Fruit fly (Drosophila melanogaster) whole organism, embryonic: ENCODE data around the gene Agpat3.
A peak's percentile ranks its signal among the peaks of the same experiment; 100 is the strongest.

Source experiments
- Antp ChIP-seq: fragments of 200-800 bp; sonication (Bioruptor generic); optimal IDR thresholded peaks from 3 replicates; lab custom pipeline; 2016; ENCODE audit warnings: missing biosample characterization, missing genetic modification characterization
- CG10274 ChIP-seq: fragments of 200-800 bp; sonication (Bioruptor generic); optimal IDR thresholded peaks from 3 replicates; lab custom pipeline; 2017; ENCODE audit warnings: missing biosample characterization, mild to moderate bottlenecking, missing genetic modification characterization
- CG10321 ChIP-seq: fragments of 200-800 bp; sonication (Bioruptor generic); IDR thresholded peaks from 2 replicates; pipeline ENCODE4 v1.3.6; 2022; ENCODE audit warnings: missing biosample characterization, missing genetic modification characterization
- CG10431 ChIP-seq: fragments of 200-800 bp; sonication (Bioruptor generic); optimal IDR thresholded peaks from 3 replicates; lab custom pipeline; 2018; ENCODE audit warnings: missing biosample characterization, mild to moderate bottlenecking, missing genetic modification characterization
- CG11085 ChIP-seq: fragments of 200-800 bp; sonication (Bioruptor generic); IDR thresholded peaks from 2 replicates; pipeline ENCODE4 v1.3.6; 2022; ENCODE audit warnings: missing biosample characterization, missing genetic modification characterization
- CG12071 ChIP-seq: fragments of 200-800 bp; sonication (Bioruptor generic); optimal IDR thresholded peaks from 3 replicates; lab custom pipeline; 2018; ENCODE audit warnings: missing biosample characterization, mild to moderate bottlenecking, missing genetic modification characterization
- CG12219 ChIP-seq: fragments of 200-800 bp; sonication (Bioruptor generic); optimal IDR thresholded peaks from 3 replicates; lab custom pipeline; 2018; ENCODE audit warnings: missing biosample characterization, mild to moderate bottlenecking, missing genetic modification characterization
- CG1233 ChIP-seq: fragments of 200-800 bp; sonication (Bioruptor generic); optimal IDR thresholded peaks from 4 replicates; lab custom pipeline; 2018; ENCODE audit warnings: missing biosample characterization, mild to moderate bottlenecking, missing genetic modification characterization
- CG13424 ChIP-seq: fragments of 200-800 bp; sonication (Bioruptor generic); optimal IDR thresholded peaks from 2 replicates; lab custom pipeline; 2019; ENCODE audit warnings: missing biosample characterization, mild to moderate bottlenecking, missing genetic modification characterization, moderate library complexity
- CG14965 ChIP-seq: fragments of 200-800 bp; sonication (Bioruptor generic); optimal IDR thresholded peaks from 2 replicates; lab custom pipeline; 2016; ENCODE audit warnings: missing biosample characterization, missing genetic modification characterization, borderline replicate concordance
- CG1529 ChIP-seq: fragments of 200-800 bp; sonication (Bioruptor generic); optimal IDR thresholded peaks from 3 replicates; lab custom pipeline; 2018; ENCODE audit warnings: missing biosample characterization, missing genetic modification characterization
- CG1602 ChIP-seq: fragments of 200-800 bp; sonication (Bioruptor generic); optimal IDR thresholded peaks from 3 replicates; lab custom pipeline; 2016; ENCODE audit warnings: missing biosample characterization, missing genetic modification characterization
- CG1832 ChIP-seq: fragments of 200-800 bp; sonication (Bioruptor generic); optimal IDR thresholded peaks from 2 replicates; lab custom pipeline; 2017; ENCODE audit warnings: missing biosample characterization, mild to moderate bottlenecking, missing genetic modification characterization, inconsistent platforms
- CG33557 ChIP-seq: fragments of 200-800 bp; sonication (Bioruptor generic); optimal IDR thresholded peaks from 2 replicates; lab custom pipeline; 2019; ENCODE audit warnings: missing biosample characterization, mild to moderate bottlenecking, missing genetic modification characterization, moderate library complexity
- CG4328 ChIP-seq: fragments of 200-800 bp; sonication (Bioruptor generic); optimal IDR thresholded peaks from 3 replicates; lab custom pipeline; 2017; ENCODE audit warnings: missing biosample characterization, missing genetic modification reagents, missing genetic modification characterization
- CG4424 ChIP-seq: fragments of 200-800 bp; sonication (Bioruptor generic); optimal IDR thresholded peaks from 3 replicates; lab custom pipeline; 2016; ENCODE audit warnings: missing biosample characterization, missing genetic modification characterization
- CG5180 ChIP-seq: fragments of 200-800 bp; sonication (Bioruptor generic); optimal IDR thresholded peaks from 3 replicates; lab custom pipeline; 2017; ENCODE audit warnings: missing biosample characterization, missing genetic modification characterization, mild to moderate bottlenecking, moderate library complexity, missing genetic modification reagents
- CG5953 ChIP-seq: fragments of 200-800 bp; sonication (Bioruptor generic); IDR thresholded peaks from 2 replicates; pipeline ENCODE4 v1.3.6; 2022; ENCODE audit warnings: missing biosample characterization, missing genetic modification characterization
- CG7357 ChIP-seq: fragments of 200-800 bp; sonication (Bioruptor generic); IDR thresholded peaks from 3 replicates; pipeline ENCODE4 v1.3.6; 2022; ENCODE audit warnings: missing biosample characterization, missing genetic modification characterization
- CG7839 ChIP-seq: fragments of 200-800 bp; sonication (Bioruptor generic); optimal IDR thresholded peaks from 3 replicates; lab custom pipeline; 2018; ENCODE audit warnings: missing biosample characterization, mild to moderate bottlenecking, missing genetic modification characterization, moderate library complexity
- CG9932 ChIP-seq: fragments of 200-800 bp; sonication (Bioruptor generic); IDR thresholded peaks from 2 replicates; pipeline ENCODE4 v1.3.6; 2022; ENCODE audit warnings: missing biosample characterization, missing genetic modification characterization
- Dad ChIP-seq: fragments of 200-800 bp; sonication (Bioruptor generic); optimal IDR thresholded peaks from 3 replicates; lab custom pipeline; 2016; ENCODE audit warnings: missing biosample characterization, missing genetic modification characterization
- Eip74EF ChIP-seq, 2 experiments: fragments of 200-800 bp in 1 of 2; fragments of >200 bp in 1 of 2; sonication (Bioruptor generic) in 1 of 2; optimal IDR thresholded peaks; 2 replicates each; lab custom pipeline; 2017 to 2019; ENCODE audit warnings: missing biosample characterization in 2 of 2, missing genetic modification characterization in 2 of 2, mild to moderate bottlenecking in 1 of 2, moderate library complexity in 1 of 2
- Ets97D ChIP-seq: fragments of 200-800 bp; sonication (Bioruptor generic); optimal IDR thresholded peaks from 3 replicates; lab custom pipeline; 2016; ENCODE audit warnings: missing biosample characterization, missing genetic modification characterization
- Fer2 ChIP-seq: fragments of 200-800 bp; sonication (Bioruptor generic); optimal IDR thresholded peaks from 2 replicates; lab custom pipeline; 2018; ENCODE audit warnings: missing biosample characterization, mild to moderate bottlenecking, missing genetic modification characterization, moderate library complexity
- Hmx ChIP-seq: fragments of 200-800 bp; sonication (Bioruptor generic); optimal IDR thresholded peaks from 2 replicates; lab custom pipeline; 2016; ENCODE audit warnings: missing biosample characterization, missing genetic modification characterization
- Jarid2 ChIP-seq: fragments of 200-800 bp; sonication (Bioruptor generic); optimal IDR thresholded peaks from 3 replicates; lab custom pipeline; 2017; ENCODE audit warnings: mild to moderate bottlenecking, missing biosample characterization, missing genetic modification reagents, missing genetic modification characterization
- Ptx1 ChIP-seq: fragments of 200-800 bp; sonication (Bioruptor generic); IDR thresholded peaks from 2 replicates; pipeline ENCODE4 v1.3.6; 2022; ENCODE audit warnings: missing biosample characterization, missing genetic modification characterization
- Rx ChIP-seq: fragments of 200-800 bp; sonication (Bioruptor generic); IDR thresholded peaks from 2 replicates; pipeline ENCODE4 v1.3.6; 2022; ENCODE audit warnings: missing biosample characterization, missing genetic modification characterization
- Sox102F ChIP-seq: fragments of 200-800 bp; sonication (Bioruptor generic); optimal IDR thresholded peaks from 2 replicates; lab custom pipeline; 2018; ENCODE audit warnings: missing biosample characterization, mild to moderate bottlenecking, missing genetic modification characterization, moderate library complexity
- Sry-δ ChIP-seq: fragments of 200-800 bp; sonication (Bioruptor generic); optimal IDR thresholded peaks from 2 replicates; lab custom pipeline; 2016; ENCODE audit warnings: missing biosample characterization, missing genetic modification characterization
- Stat92E ChIP-seq, 3 experiments: fragments of >200 bp in 2 of 3; fragments of 200-800 bp in 1 of 3; sonication (Bioruptor generic) in 1 of 3; optimal IDR thresholded peaks; 2 replicates each; lab custom pipeline; 2017 to 2019; ENCODE audit warnings: missing biosample characterization in 3 of 3, missing genetic modification characterization in 3 of 3, mild to moderate bottlenecking in 1 of 3, moderate library complexity in 1 of 3
- Xrp1 ChIP-seq: fragments of 200-800 bp; sonication (Bioruptor generic); IDR thresholded peaks from 2 replicates; pipeline ENCODE4 v1.3.6; 2022; ENCODE audit warnings: missing biosample characterization, missing genetic modification characterization
- ato ChIP-seq: fragments of 200-800 bp; sonication (Bioruptor generic); IDR thresholded peaks from 2 replicates; pipeline ENCODE4 v1.3.6; 2022; ENCODE audit warnings: missing biosample characterization, missing genetic modification characterization; ENCODE audit not compliant: partially characterized antibody
- br ChIP-seq: fragments of >200 bp; optimal IDR thresholded peaks from 2 replicates; lab custom pipeline; 2017
- chm ChIP-seq: fragments of 200-800 bp; sonication (Bioruptor generic); IDR thresholded peaks from 2 replicates; pipeline ENCODE4 v1.3.6; 2022; ENCODE audit warnings: missing biosample characterization, missing genetic modification characterization
- dysf ChIP-seq: fragments of 200-800 bp; sonication (Bioruptor generic); IDR thresholded peaks from 3 replicates; pipeline ENCODE4 v1.3.6; 2022; ENCODE audit warnings: missing biosample characterization, missing genetic modification characterization
- gcm ChIP-seq: fragments of 200-800 bp; sonication (Bioruptor generic); optimal IDR thresholded peaks from 2 replicates; lab custom pipeline; 2019; ENCODE audit warnings: missing biosample characterization, mild to moderate bottlenecking, missing genetic modification characterization, moderate library complexity
- ham ChIP-seq: fragments of 200-800 bp; sonication (Bioruptor generic); IDR thresholded peaks from 2 replicates; pipeline ENCODE4 v1.3.6; 2022; ENCODE audit warnings: missing biosample characterization, missing genetic modification characterization
- hkb ChIP-seq, 2 experiments: fragments of 200-800 bp in 1 of 2; fragments of >200 bp in 1 of 2; sonication (Bioruptor generic) in 1 of 2; IDR thresholded peaks in 1 of 2; optimal IDR thresholded peaks in 1 of 2; 2 replicates each; pipeline versions ENCODE4 v1.3.6 to Lab custom; 2017 to 2022; ENCODE audit warnings: missing biosample characterization in 1 of 2, missing genetic modification characterization in 1 of 2
- lab ChIP-seq: fragments of 200-800 bp; sonication (Bioruptor generic); optimal IDR thresholded peaks from 3 replicates; lab custom pipeline; 2017; ENCODE audit warnings: missing biosample characterization, missing genetic modification characterization, mild to moderate bottlenecking, moderate library complexity, missing genetic modification reagents
- lola ChIP-seq, 3 experiments: fragments of >200 bp in 2 of 3; fragments of 200-800 bp in 1 of 3; sonication (Bioruptor generic) in 1 of 3; optimal IDR thresholded peaks; 2 replicates each; lab custom pipeline; 2017 to 2019; ENCODE audit warnings: missing biosample characterization in 3 of 3, missing genetic modification characterization in 3 of 3, mild to moderate bottlenecking in 1 of 3, moderate library complexity in 1 of 3
- mirr ChIP-seq: fragments of 200-800 bp; sonication (Bioruptor generic); optimal IDR thresholded peaks from 3 replicates; lab custom pipeline; 2018; ENCODE audit warnings: missing biosample characterization, mild to moderate bottlenecking, missing genetic modification characterization
- peb ChIP-seq: fragments of 200-800 bp; sonication (Bioruptor generic); IDR thresholded peaks from 2 replicates; pipeline ENCODE4 v1.3.6; 2022; ENCODE audit warnings: missing biosample characterization, missing genetic modification characterization
- pum ChIP-seq: fragments of 200-800 bp; sonication (Bioruptor generic); optimal IDR thresholded peaks from 2 replicates; lab custom pipeline; 2016; ENCODE audit warnings: missing biosample characterization, missing genetic modification characterization
- repo ChIP-seq: fragments of 200-800 bp; sonication (Bioruptor generic); optimal IDR thresholded peaks from 2 replicates; lab custom pipeline; 2016; ENCODE audit warnings: missing biosample characterization, missing genetic modification characterization
- stwl ChIP-seq: fragments of 200-800 bp; sonication (Bioruptor generic); optimal IDR thresholded peaks from 3 replicates; lab custom pipeline; 2018; ENCODE audit warnings: missing biosample characterization, mild to moderate bottlenecking, missing genetic modification characterization, moderate library complexity
- ttk ChIP-seq: fragments of 200-800 bp; sonication (Bioruptor generic); IDR thresholded peaks from 2 replicates; pipeline ENCODE4 v2.1.2; 2022; ENCODE audit warnings: missing biosample characterization, missing genetic modification characterization
- unc-4 ChIP-seq: fragments of 200-800 bp; sonication (Bioruptor generic); IDR thresholded peaks from 2 replicates; pipeline ENCODE4 v1.3.6; 2022; ENCODE audit warnings: missing biosample characterization, missing genetic modification characterization; ENCODE audit not compliant: partially characterized antibody

The Agpat3 gene

dm6 chr3L:16380770-16381169, 5.0 kb downstream of the Agpat3 start (continued):
- TF ChIP-seq lab (GFP tag; lab: Kevin White, UChicago), result peak; percentile 88
- peak; percentile 14; the same call in 1 of the 2 replicates for TF ChIP-seq chm (GFP tag; lab: Robert Waterston, UW)
- TF ChIP-seq Xrp1 (GFP tag; lab: Robert Waterston, UW), result peak; percentile 51; the same call in 1 of the 2 replicates
- TF ChIP-seq Antp (GFP tag; lab: Kevin White, UChicago), result peak; percentile 55
- no peak for TF ChIP-seq Stat92E (GFP tag; optimal IDR thresholded peaks at IDR 0.05; lab: Kevin White, UChicago)
- peak; percentile 65 for TF ChIP-seq CG12219 (GFP tag; lab: Kevin White, UChicago)
- TF ChIP-seq pum (GFP tag; lab: Kevin White, UChicago), result peak; percentile 64
- TF ChIP-seq gcm (GFP tag; lab: Kevin White, UChicago), result peak; percentile 59
- TF ChIP-seq dysf, result peak; percentile 76; the same call in 1 of the 3 replicates
- TF ChIP-seq ttk (GFP tag; lab: Robert Waterston, UW), result 0 out of 2 replicates have a peak, but pooled peaks have one; percentile 44
- TF ChIP-seq CG4424, result peak; percentile 52
- no peak for TF ChIP-seq br (lab: Kevin White, UChicago)
- TF ChIP-seq unc-4 (GFP tag; lab: Robert Waterston, UW), result no peak
- no peak for TF ChIP-seq CG10431 (GFP tag; lab: Kevin White, UChicago)
- peak; percentile 78 for TF ChIP-seq CG7839 (tag; lab: Kevin White, UChicago)
- TF ChIP-seq Rx (GFP tag; lab: Robert Waterston, UW), result no peak
- no peak for TF ChIP-seq mirr
- peak in 1 of 3 experiments; percentile 59 for TF ChIP-seq lola (GFP tag; optimal IDR thresholded peaks at IDR 0.05; lab: Kevin White, UChicago)
- TF ChIP-seq CG9932 (GFP tag; lab: Robert Waterston, UW), result peak; percentile 79
- peak; percentile 58 for TF ChIP-seq CG4328 (GFP tag; lab: Kevin White, UChicago)
- no peak for TF ChIP-seq CG5953 (GFP tag; lab: Robert Waterston, UW)
- peak; percentile 53 for TF ChIP-seq CG11085 (GFP tag; lab: Robert Waterston, UW)
- no peak for TF ChIP-seq stwl (tag; lab: Kevin White, UChicago)
- TF ChIP-seq Ets97D (GFP tag; lab: Kevin White, UChicago), result no peak
- TF ChIP-seq Sry-δ, result no peak
- peak; percentile 61 for TF ChIP-seq CG33557
- TF ChIP-seq CG1529 (GFP tag; lab: Kevin White, UChicago), result peak; percentile 34
- peak; percentile 79 for TF ChIP-seq CG13424
- TF ChIP-seq Sox102F, result no peak
- peak in 1 of 2 experiments; percentile 80 for TF ChIP-seq Eip74EF (GFP tag; optimal IDR thresholded peaks at IDR 0.05; lab: Kevin White, UChicago)
- no peak for TF ChIP-seq CG1832 (GFP tag; lab: Kevin White, UChicago)
- TF ChIP-seq ham (GFP tag; lab: Robert Waterston, UW), result no peak
- TF ChIP-seq CG14965, result no peak
- TF ChIP-seq Fer2, result peak; percentile 64
- TF ChIP-seq Hmx (GFP tag; lab: Kevin White, UChicago), result peak; percentile 5
- TF ChIP-seq CG10321 (GFP tag; lab: Robert Waterston, UW), result no peak
- no peak for TF ChIP-seq Dad (GFP tag; lab: Kevin White, UChicago)
- TF ChIP-seq CG5180 (GFP tag; lab: Kevin White, UChicago), result peak; percentile 30
- TF ChIP-seq CG1602 (GFP tag; lab: Kevin White, UChicago), result peak; percentile 43
- no peak for TF ChIP-seq hkb (optimal IDR thresholded peaks at IDR 0.05; lab: Kevin White, UChicago)
- TF ChIP-seq hkb (GFP tag; IDR thresholded peaks at IDR 0.05; lab: Robert Waterston, UW), result peak; percentile 41; the same call in 1 of the 2 replicates
- TF ChIP-seq CG12071 (GFP tag; lab: Kevin White, UChicago), result peak; percentile 61
- TF ChIP-seq CG7357 (GFP tag; lab: Robert Waterston, UW), result no peak
- TF ChIP-seq repo (GFP tag; lab: Kevin White, UChicago), result no peak
- peak; percentile 14 for TF ChIP-seq Jarid2 (GFP tag; lab: Kevin White, UChicago)
- peak; percentile 63 for TF ChIP-seq Ptx1
- TF ChIP-seq CG1233, result peak; percentile 48
- TF ChIP-seq CG10274 (GFP tag; lab: Kevin White, UChicago), result peak; percentile 45
- TF ChIP-seq ato (GFP tag; lab: Robert Waterston, UW), result no peak
- TF ChIP-seq peb, result 0 out of 2 replicates have a peak, but pooled peaks have one; percentile 21
